Worm (Caenorhabditis elegans) whole organism, L3 larva: Measurements from ENCODE around the gene K03D3.2.

Source experiments
- lin-15B ChIP-seq: fragments of 150-350 bp; optimal IDR thresholded peaks from 2 replicates; lab custom pipeline; 2014; ENCODE audit warnings: missing biosample characterization, missing genetic modification characterization
- nfya-1 ChIP-seq: sonication (generic microtip); optimal IDR thresholded peaks from 2 replicates; lab custom pipeline; 2017; ENCODE audit warnings: missing genetic modification characterization, mild to moderate bottlenecking, missing compliant biosample characterization, antibody characterized with exemption, moderate library complexity; ENCODE audit not compliant: insufficient read depth
- nhr-11 ChIP-seq: fragments of 150-350 bp; optimal IDR thresholded peaks from 2 replicates; lab custom pipeline; 2014; ENCODE audit warnings: missing biosample characterization, missing genetic modification characterization
- nhr-237 ChIP-seq: fragments of 150-350 bp; optimal IDR thresholded peaks from 2 replicates; lab custom pipeline; 2014; ENCODE audit warnings: missing biosample characterization, missing genetic modification characterization
- nhr-43 ChIP-seq: sonication (generic microtip); optimal IDR thresholded peaks from 2 replicates; lab custom pipeline; 2016; ENCODE audit warnings: mild to moderate bottlenecking, missing genetic modification characterization, missing compliant biosample characterization; ENCODE audit not compliant: poor library complexity, severe bottlenecking
- skn-1 ChIP-seq: fragments of 150-350 bp; optimal IDR thresholded peaks from 2 replicates; lab custom pipeline; 2014; ENCODE audit warnings: missing biosample characterization, missing genetic modification characterization
- snpc-4 ChIP-seq: fragments of 150-350 bp; optimal IDR thresholded peaks from 2 replicates; lab custom pipeline; 2014; ENCODE audit warnings: missing biosample characterization, missing genetic modification characterization
- ztf-11 ChIP-seq: fragments of 150-350 bp; optimal IDR thresholded peaks from 2 replicates; lab custom pipeline; 2014; ENCODE audit warnings: missing biosample characterization, missing genetic modification characterization

ce11 chrIV:16335037-16335436 is 6.6 kb upstream of the K03D3.2 start, which contains the start of gene srz-38:
- TF ChIP-seq ztf-11 = no peak
- no peak for TF ChIP-seq nhr-11
- TF ChIP-seq lin-15B (tag; lab: Kevin White, UChicago) = no peak
- TF ChIP-seq nhr-43 (tag; lab: Kevin White, UChicago) = no peak
- no peak for TF ChIP-seq skn-1
- TF ChIP-seq nhr-237 = no peak
- TF ChIP-seq nfya-1 (tag; lab: Kevin White, UChicago) = no peak
- TF ChIP-seq snpc-4 (tag; lab: Kevin White, UChicago) = no peak
